Worm (Caenorhabditis elegans) whole organism, L4/young adult: ENCODE measurements around the gene faah-1.

ENCODE experiments used
- W03F9.2 ChIP-seq: fragments of 150-350 bp; optimal IDR thresholded peaks from 2 replicates; lab custom pipeline; 2014; ENCODE audit warnings: missing biosample characterization, missing genetic modification characterization
- dao-5 ChIP-seq: sonication (generic microtip); optimal IDR thresholded peaks from 2 replicates; lab custom pipeline; 2016; ENCODE audit warnings: missing genotype, missing genetic modification characterization, moderate library complexity, missing compliant biosample characterization
- him-1 ChIP-seq: sonication (generic microtip); optimal IDR thresholded peaks from 2 replicates; lab custom pipeline; 2016; ENCODE audit warnings: missing genotype, missing genetic modification reagents, missing genetic modification characterization, missing compliant biosample characterization

DNA sequence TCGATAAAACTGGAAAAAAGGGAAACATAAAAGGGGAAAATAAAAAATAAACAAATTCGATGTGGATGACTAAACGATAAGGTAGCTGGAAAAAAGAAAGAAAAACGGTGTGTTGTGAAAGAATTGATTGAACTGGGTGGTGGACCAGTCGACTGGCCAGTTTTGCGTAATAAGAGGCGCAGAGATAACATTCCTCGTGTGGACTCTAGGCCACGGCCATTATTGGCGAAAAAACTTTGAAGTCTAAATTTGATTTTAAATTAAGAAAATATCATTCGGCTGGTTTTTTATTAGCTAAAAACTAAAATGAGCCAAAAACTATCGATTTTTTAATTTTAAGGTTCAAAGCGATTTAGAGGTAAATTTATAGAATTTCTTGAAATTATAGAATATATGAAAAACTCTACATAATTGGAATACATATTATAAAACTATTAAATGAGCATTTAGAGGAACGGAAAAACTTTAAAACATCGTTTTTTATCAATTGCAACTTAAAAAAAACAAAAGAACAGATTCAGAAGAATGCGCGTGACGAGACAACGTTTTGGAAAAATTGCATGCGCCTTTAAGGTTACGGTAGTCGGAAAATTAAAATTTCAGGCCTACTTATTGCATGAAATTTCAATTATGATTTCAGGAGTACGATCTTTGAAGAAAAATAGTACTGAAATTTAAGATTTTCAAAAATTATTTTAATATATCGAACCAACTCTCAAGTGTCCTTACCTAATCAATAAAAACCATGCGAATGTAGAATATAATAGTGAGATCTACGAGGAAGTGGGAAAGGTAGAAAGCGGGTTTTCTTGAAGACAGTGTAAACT is 46.3 kb downstream of the faah-1 start, which contains the start of gene hgrs-1:
- TF ChIP-seq him-1 (tag; lab: Kevin White, UChicago) (no peak), dao-5 (tag; lab: Kevin White, UChicago) (no peak), W03F9.2 (tag; lab: Kevin White, UChicago) (no peak)
